Worm (Caenorhabditis elegans): ENCODE data around the gene sir-2.2.

sir-2.2 gene

ce11 chrX:13322886-13323285, 5.0 kb upstream of the sir-2.2 start, which contains the start of gene F46G10.2:
Gene F46G10.2 (plus strand): TSS chrX:13322963.
- no peak for TF ChIP-seq hmbx-1 (tag; optimal IDR thresholded peaks at IDR 0.05)
- TF ChIP-seq ama-1 (optimal IDR thresholded peaks at IDR 0.05): no peak
- no peak for TF ChIP-seq B0310.2 (tag; optimal IDR thresholded peaks at IDR 0.05)
- no peak for TF ChIP-seq tbx-37 (GFP tag; conservative IDR thresholded peaks at IDR 0.05)
- TF ChIP-seq hmg-4 (GFP tag; optimal IDR thresholded peaks at IDR 0.05): no peak
- no peak for TF ChIP-seq tbx-11 (GFP tag; IDR thresholded peaks at IDR 0.05)
- TF ChIP-seq hnd-1 (tag; optimal IDR thresholded peaks at IDR 0.05): no peak
- no peak for TF ChIP-seq F13C5.2 (tag; optimal IDR thresholded peaks at IDR 0.05)
- no peak for TF ChIP-seq ceh-13 (GFP tag; optimal IDR thresholded peaks at IDR 0.05)
- TF ChIP-seq sea-1 (GFP tag; conservative IDR thresholded peaks at IDR 0.05): no peak
- no peak for TF ChIP-seq ets-7 (tag; optimal IDR thresholded peaks at IDR 0.05)
- no peak for TF ChIP-seq ceh-36 (tag; optimal IDR thresholded peaks at IDR 0.05)
- TF ChIP-seq flt-1 (GFP tag; IDR thresholded peaks at IDR 0.05): no peak
- no peak for TF ChIP-seq tra-4 (tag; optimal IDR thresholded peaks at IDR 0.05)
- TF ChIP-seq aly-1 (tag; optimal IDR thresholded peaks at IDR 0.05): no peak
- no peak for TF ChIP-seq scrt-1 (GFP tag; IDR thresholded peaks at IDR 0.05)
- no peak for TF ChIP-seq pes-1 (GFP tag; IDR thresholded peaks at IDR 0.05)

DNA sequence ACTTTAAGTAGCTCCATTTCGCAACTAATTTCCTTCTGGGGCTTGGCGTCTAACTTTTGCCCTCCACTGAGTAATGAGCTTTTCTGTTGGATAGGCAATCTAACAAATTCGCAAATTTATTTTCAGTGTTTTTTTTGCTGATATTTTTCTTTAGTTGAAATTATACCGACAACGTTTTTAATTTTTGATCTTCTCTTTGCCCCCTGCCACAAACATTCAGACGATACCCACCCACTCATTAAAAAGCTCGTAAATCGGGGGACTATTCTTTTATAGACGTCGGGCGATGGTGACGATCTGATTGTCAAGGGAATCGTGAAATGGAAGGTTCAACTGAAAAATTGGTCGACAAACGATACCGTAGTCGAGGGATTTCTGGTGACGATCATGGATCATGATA, 4.2 kb upstream of the sir-2.2 start:
- TF ChIP-seq ama-1 (optimal IDR thresholded peaks at IDR 0.05) (no peak), B0310.2 (tag; optimal IDR thresholded peaks at IDR 0.05) (no peak), sea-1 (GFP tag; conservative IDR thresholded peaks at IDR 0.05) (no peak), hnd-1 (tag; optimal IDR thresholded peaks at IDR 0.05) (no peak), scrt-1 (GFP tag; IDR thresholded peaks at IDR 0.05) (no peak), tra-4 (tag; optimal IDR thresholded peaks at IDR 0.05) (no peak), flt-1 (GFP tag; IDR thresholded peaks at IDR 0.05) (no peak), ets-7 (tag; optimal IDR thresholded peaks at IDR 0.05) (no peak), hmg-4 (GFP tag; optimal IDR thresholded peaks at IDR 0.05) (no peak), tbx-37 (GFP tag; conservative IDR thresholded peaks at IDR 0.05) (no peak)

ce11 chrX:13324326-13324725, 3.5 kb upstream of the sir-2.2 start:
- TF ChIP-seq ets-7 (tag; optimal IDR thresholded peaks at IDR 0.05): no peak

- no peak for TF ChIP-seq F13C5.2 (tag; optimal IDR thresholded peaks at IDR 0.05)
Measured at ce11 chrX:13325039-13325438, 2.8 kb upstream of the sir-2.2 start.

- no peak for TF ChIP-seq flt-1 (GFP tag; IDR thresholded peaks at IDR 0.05)
- TF ChIP-seq F13C5.2 (tag; optimal IDR thresholded peaks at IDR 0.05): peak; percentile 23
Measured at ce11 chrX:13328868-13329267, 1.0 kb downstream of the sir-2.2 start.

DNA sequence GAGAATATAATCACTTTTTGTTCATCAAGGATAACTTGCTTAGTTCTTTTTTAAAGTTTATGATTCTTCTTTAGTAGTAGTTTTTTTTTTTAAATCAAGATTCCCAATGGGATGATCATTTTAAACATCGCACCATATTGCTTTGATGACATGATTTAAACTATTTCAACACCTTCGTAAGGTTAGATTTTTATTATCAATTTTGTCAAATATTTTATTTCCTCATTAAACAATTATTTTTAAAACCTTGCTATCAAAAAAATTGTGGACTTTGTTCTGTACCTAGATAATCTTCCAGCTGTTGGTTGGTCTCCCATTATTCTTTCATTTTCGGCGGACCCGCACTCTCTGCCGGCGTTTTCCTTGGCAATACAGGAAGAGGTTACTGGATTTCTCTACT, 3.5 kb downstream of the sir-2.2 start, which contains the start of gene sir-2.3:
TSS of gene sir-2.3 (plus strand) at position 301 of the 400 bp plus-strand sequence.
- no peak for TF ChIP-seq ceh-36 (tag; optimal IDR thresholded peaks at IDR 0.05)

- TF ChIP-seq pes-1 (GFP tag; IDR thresholded peaks at IDR 0.05): no peak
- TF ChIP-seq ama-1 (optimal IDR thresholded peaks at IDR 0.05): no peak
- no peak for TF ChIP-seq hmg-4 (GFP tag; optimal IDR thresholded peaks at IDR 0.05)
- TF ChIP-seq hnd-1 (tag; optimal IDR thresholded peaks at IDR 0.05): no peak
- no peak for TF ChIP-seq tbx-11 (GFP tag; IDR thresholded peaks at IDR 0.05)
- TF ChIP-seq hmbx-1 (tag; optimal IDR thresholded peaks at IDR 0.05): no peak
- no peak for TF ChIP-seq B0310.2 (tag; optimal IDR thresholded peaks at IDR 0.05)
- TF ChIP-seq flt-1 (GFP tag; IDR thresholded peaks at IDR 0.05): no peak
- TF ChIP-seq tra-4 (tag; optimal IDR thresholded peaks at IDR 0.05): no peak
- no peak for TF ChIP-seq F13C5.2 (tag; optimal IDR thresholded peaks at IDR 0.05)
- no peak for TF ChIP-seq tbx-37 (GFP tag; conservative IDR thresholded peaks at IDR 0.05)
- no peak for TF ChIP-seq ceh-13 (GFP tag; optimal IDR thresholded peaks at IDR 0.05)
Measured at ce11 chrX:13333835-13334234, 6.0 kb downstream of the sir-2.2 start, which contains the start of gene F46G10.4. Gene F46G10.4 (plus strand): TSS chrX:13334046.

DNA sequence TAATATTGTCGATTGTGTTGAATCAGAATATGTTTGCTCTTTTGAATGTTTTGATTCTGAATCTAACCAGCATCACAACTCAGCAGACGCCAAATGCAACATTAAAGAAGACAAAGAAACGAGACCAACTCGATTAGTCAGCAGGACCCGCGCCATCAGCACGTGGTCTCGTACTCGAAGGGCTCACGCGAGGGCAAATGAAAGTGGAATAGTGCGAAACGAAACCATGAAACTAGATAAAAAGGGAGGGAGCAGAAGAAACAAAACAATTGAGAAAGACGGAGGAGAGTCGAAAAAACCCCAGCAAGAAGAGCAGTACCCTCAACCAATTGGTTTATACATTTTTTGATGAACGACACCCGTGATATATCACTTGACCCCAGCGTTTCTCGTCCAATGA, 9.1 kb downstream of the sir-2.2 start:
- TF ChIP-seq tbx-37 (GFP tag; conservative IDR thresholded peaks at IDR 0.05) (no peak), flt-1 (GFP tag; IDR thresholded peaks at IDR 0.05) (no peak), ceh-36 (tag; optimal IDR thresholded peaks at IDR 0.05) (no peak), ceh-13 (GFP tag; optimal IDR thresholded peaks at IDR 0.05) (no peak), pes-1 (GFP tag; IDR thresholded peaks at IDR 0.05) (no peak), aly-1 (tag; optimal IDR thresholded peaks at IDR 0.05) (no peak), F13C5.2 (tag; optimal IDR thresholded peaks at IDR 0.05) (no peak), ets-7 (tag; optimal IDR thresholded peaks at IDR 0.05) (no peak), ama-1 (optimal IDR thresholded peaks at IDR 0.05) (no peak)

- no peak for TF ChIP-seq tbx-11 (GFP tag; IDR thresholded peaks at IDR 0.05)
- TF ChIP-seq ets-7 (tag; optimal IDR thresholded peaks at IDR 0.05): no peak
- no peak for TF ChIP-seq aly-1 (tag; optimal IDR thresholded peaks at IDR 0.05)
- TF ChIP-seq ceh-36 (tag; optimal IDR thresholded peaks at IDR 0.05): no peak
- no peak for TF ChIP-seq tra-4 (tag; optimal IDR thresholded peaks at IDR 0.05)
- TF ChIP-seq F13C5.2 (tag; optimal IDR thresholded peaks at IDR 0.05): no peak
- TF ChIP-seq flt-1 (GFP tag; IDR thresholded peaks at IDR 0.05): no peak
- no peak for TF ChIP-seq hmg-4 (GFP tag; optimal IDR thresholded peaks at IDR 0.05)
- TF ChIP-seq hmbx-1 (tag; optimal IDR thresholded peaks at IDR 0.05): no peak
- no peak for TF ChIP-seq scrt-1 (GFP tag; IDR thresholded peaks at IDR 0.05)
- no peak for TF ChIP-seq tbx-37 (GFP tag; conservative IDR thresholded peaks at IDR 0.05)
- TF ChIP-seq ama-1 (optimal IDR thresholded peaks at IDR 0.05): no peak
Measured at ce11 chrX:13337728-13338127, 9.9 kb downstream of the sir-2.2 start, which contains the start of gene ptr-24. Gene ptr-24 (plus strand): TSS chrX:13338028.

All from whole organism, early embryonic.